Fruit fly (Drosophila melanogaster) whole organism, wandering third instar larva: ENCODE data around the gene Gr93c.
A peak's percentile ranks its signal among the peaks of the same experiment; 100 is the strongest.

Source experiments
- Abd-B ChIP-seq: fragments of >200 bp; optimal IDR thresholded peaks from 2 replicates; lab custom pipeline; 2017; ENCODE audit warnings: missing biosample characterization, missing genetic modification characterization
- CG32264 ChIP-seq: fragments of 200-800 bp; sonication (Bioruptor generic); optimal IDR thresholded peaks from 2 replicates; lab custom pipeline; 2016; ENCODE audit warnings: missing biosample characterization, missing genetic modification characterization
- CG9705 ChIP-seq: fragments of 200-800 bp; sonication (Bioruptor generic); optimal IDR thresholded peaks from 2 replicates; lab custom pipeline; 2018; ENCODE audit warnings: missing biosample characterization, mild to moderate bottlenecking, missing genetic modification characterization
- CrebA ChIP-seq: fragments of 200-800 bp; sonication (Bioruptor generic); optimal IDR thresholded peaks from 2 replicates; lab custom pipeline; 2016; ENCODE audit warnings: missing biosample characterization, mild to moderate bottlenecking, missing genetic modification characterization, borderline replicate concordance
- Dfd ChIP-seq: fragments of >200 bp; optimal IDR thresholded peaks from 2 replicates; lab custom pipeline; 2017; ENCODE audit warnings: missing biosample characterization, missing genetic modification characterization
- HLH106 ChIP-seq: fragments of 200-800 bp; optimal IDR thresholded peaks from 3 replicates; lab custom pipeline; 2019; ENCODE audit warnings: missing biosample characterization, mild to moderate bottlenecking, missing genetic modification characterization, moderate library complexity
- Hnf4 ChIP-seq: fragments of 200-800 bp; sonication (Bioruptor generic); optimal IDR thresholded peaks from 2 replicates; lab custom pipeline; 2016; ENCODE audit warnings: missing biosample characterization, mild to moderate bottlenecking, missing genetic modification characterization
- Hr78 ChIP-seq: fragments of >200 bp; optimal IDR thresholded peaks from 2 replicates; lab custom pipeline; 2017; ENCODE audit warnings: missing biosample characterization, missing genetic modification characterization
- Jra ChIP-seq: sonication (Bioruptor generic); optimal IDR thresholded peaks from 2 replicates; lab custom pipeline; 2016; ENCODE audit warnings: missing biosample characterization, missing genetic modification characterization
- Mio ChIP-seq: sonication (Bioruptor generic); optimal IDR thresholded peaks from 2 replicates; lab custom pipeline; 2016; ENCODE audit warnings: missing biosample characterization, missing genetic modification characterization
- Myc ChIP-seq: fragments of >200 bp; optimal IDR thresholded peaks from 2 replicates; lab custom pipeline; 2017
- N ChIP-seq: fragments of >200 bp; optimal IDR thresholded peaks from 2 replicates; lab custom pipeline; 2018; ENCODE audit warnings: missing biosample characterization, missing external identifiers, missing genetic modification characterization
- Rel ChIP-seq, 2 experiments: fragments of 200-800 bp; sonication (Bioruptor generic) in 1 of 2; optimal IDR thresholded peaks; 2 replicates in 1 of 2; 3 replicates in 1 of 2; lab custom pipeline; 2016 to 2019; ENCODE audit warnings: mild to moderate bottlenecking in 2 of 2, missing biosample characterization in 2 of 2, missing genetic modification characterization in 2 of 2, moderate library complexity in 1 of 2
- Sp1 ChIP-seq: fragments of 200-800 bp; sonication (Bioruptor generic); optimal IDR thresholded peaks from 3 replicates; lab custom pipeline; 2019; ENCODE audit warnings: missing biosample characterization, mild to moderate bottlenecking, missing genetic modification characterization, moderate library complexity
- br ChIP-seq: fragments of 200-800 bp; sonication (Bioruptor generic); optimal IDR thresholded peaks from 2 replicates; lab custom pipeline; 2016; ENCODE audit warnings: missing biosample characterization, missing genetic modification characterization
- brk ChIP-seq: fragments of 200-800 bp; sonication (Bioruptor generic); optimal IDR thresholded peaks from 2 replicates; lab custom pipeline; 2016; ENCODE audit warnings: missing biosample characterization, mild to moderate bottlenecking, missing genetic modification characterization
- dsf ChIP-seq: sonication (Bioruptor generic); optimal IDR thresholded peaks from 2 replicates; lab custom pipeline; 2016; ENCODE audit warnings: missing biosample characterization, missing genetic modification characterization, borderline replicate concordance
- ey ChIP-seq: fragments of 200-800 bp; sonication (Bioruptor generic); optimal IDR thresholded peaks from 2 replicates; lab custom pipeline; 2016; ENCODE audit warnings: missing biosample characterization, missing genetic modification characterization
- foxo ChIP-seq, 2 experiments: fragments of 200-800 bp; sonication (Bioruptor generic); optimal IDR thresholded peaks; 2 replicates in 1 of 2; 3 replicates in 1 of 2; lab custom pipeline; 2016 to 2017; ENCODE audit warnings: missing biosample characterization in 2 of 2, missing genetic modification characterization in 2 of 2
- fru ChIP-seq: fragments of 200-800 bp; sonication (Bioruptor generic); optimal IDR thresholded peaks from 3 replicates; lab custom pipeline; 2016; ENCODE audit warnings: missing biosample characterization, mild to moderate bottlenecking, missing genetic modification characterization
- h ChIP-seq: fragments of 200-800 bp; sonication (Bioruptor generic); optimal IDR thresholded peaks from 3 replicates; lab custom pipeline; 2016; ENCODE audit warnings: missing biosample characterization, mild to moderate bottlenecking, missing genetic modification characterization
- lola ChIP-seq: fragments of >200 bp; optimal IDR thresholded peaks from 2 replicates; lab custom pipeline; 2017; ENCODE audit warnings: missing biosample characterization, missing genetic modification characterization
- pan ChIP-seq: fragments of >200 bp; optimal IDR thresholded peaks from 2 replicates; lab custom pipeline; 2017
- psq ChIP-seq: fragments of 200-800 bp; sonication (Bioruptor generic); optimal IDR thresholded peaks from 3 replicates; lab custom pipeline; 2017; ENCODE audit warnings: missing biosample characterization, mild to moderate bottlenecking, missing genetic modification characterization, moderate library complexity
- rgr ChIP-seq: fragments of 200-800 bp; sonication (Bioruptor generic); optimal IDR thresholded peaks from 3 replicates; lab custom pipeline; 2016; ENCODE audit warnings: missing biosample characterization, mild to moderate bottlenecking, missing genetic modification characterization
- sage ChIP-seq: fragments of 200-800 bp; sonication (Bioruptor generic); optimal IDR thresholded peaks from 2 replicates; lab custom pipeline; 2016; ENCODE audit warnings: missing biosample characterization, mild to moderate bottlenecking, missing genetic modification characterization
- sv ChIP-seq: fragments of 200-800 bp; sonication (Bioruptor generic); optimal IDR thresholded peaks from 3 replicates; lab custom pipeline; 2016; ENCODE audit warnings: missing biosample characterization, missing genetic modification characterization
- woc ChIP-seq: sonication (Bioruptor generic); optimal IDR thresholded peaks from 2 replicates; lab custom pipeline; 2016; ENCODE audit warnings: missing biosample characterization, mild to moderate bottlenecking, missing genetic modification characterization

Gr93c gene

dm6 chr3R:21845165-21845564 lies at the start of gene Gr93c:
TSS of gene Gr93c (minus strand) at chr3R:21845265.
- no peak for TF ChIP-seq psq (GFP tag; lab: Kevin White, UChicago)
- no peak for TF ChIP-seq rgr
- TF ChIP-seq sv (GFP tag; lab: Kevin White, UChicago), result no peak
- no peak for TF ChIP-seq Jra
- TF ChIP-seq sage (GFP tag; lab: Kevin White, UChicago), result no peak
- TF ChIP-seq CG32264, result no peak
- TF ChIP-seq Abd-B (GFP tag; lab: Kevin White, UChicago), result no peak
- TF ChIP-seq ey (GFP tag; lab: Kevin White, UChicago), result no peak
- TF ChIP-seq brk, result no peak
- TF ChIP-seq Dfd (GFP tag; lab: Kevin White, UChicago), result no peak
- TF ChIP-seq woc, result no peak
- no peak for TF ChIP-seq lola (GFP tag; lab: Kevin White, UChicago)
- TF ChIP-seq foxo (GFP tag; optimal IDR thresholded peaks at IDR 0.05; lab: Kevin White, UChicago), result no peak
- no peak for TF ChIP-seq pan (lab: Kevin White, UChicago)

- TF ChIP-seq HLH106 (tag; lab: Kevin White, UChicago), result peak; percentile 26
- peak; percentile 12 for TF ChIP-seq h (GFP tag; lab: Kevin White, UChicago)
- peak; percentile 1 for TF ChIP-seq psq (GFP tag; lab: Kevin White, UChicago)
- TF ChIP-seq sv (GFP tag; lab: Kevin White, UChicago), result no peak
- TF ChIP-seq foxo (GFP tag; optimal IDR thresholded peaks at IDR 0.05; lab: Kevin White, UChicago), result peak in 1 of 2 experiments; percentile 22
- no peak for TF ChIP-seq br (GFP tag; lab: Kevin White, UChicago)
- peak; percentile 20 for TF ChIP-seq Sp1 (GFP tag; lab: Kevin White, UChicago)
- TF ChIP-seq, all 38 proteins: peak for 5
These were observed 48.9 kb upstream of the Gr93c start for dm6 chr3R:21893929-21894328.

- peak; percentile 19 for TF ChIP-seq Sp1 (GFP tag; lab: Kevin White, UChicago)
- TF ChIP-seq Hnf4, result no peak
- no peak for TF ChIP-seq Hr78
These were observed 47.4 kb upstream of the Gr93c start for dm6 chr3R:21892450-21892849.

- TF ChIP-seq CrebA (GFP tag; lab: Kevin White, UChicago) (no peak), Rel (GFP tag; optimal IDR thresholded peaks at IDR 0.05; lab: Kevin White, UChicago) (no peak), Rel (tag; optimal IDR thresholded peaks at IDR 0.05; lab: Kevin White, UChicago) (peak; percentile 5)
These were observed 45.7 kb upstream of the Gr93c start for dm6 chr3R:21890739-21891138.

- TF ChIP-seq fru (GFP tag; lab: Kevin White, UChicago) (peak; percentile 10), Rel (GFP tag; optimal IDR thresholded peaks at IDR 0.05; lab: Kevin White, UChicago) (no peak), Rel (tag; optimal IDR thresholded peaks at IDR 0.05; lab: Kevin White, UChicago) (peak; percentile 30), Sp1 (GFP tag; lab: Kevin White, UChicago) (no peak), h (GFP tag; lab: Kevin White, UChicago) (peak; percentile 23)
These were observed 44.9 kb upstream of the Gr93c start for dm6 chr3R:21889945-21890344.

dm6 chr3R:21888696-21889602 lies 43.9 kb upstream of the Gr93c start, which contains the start of gene CG43844:
TSS of gene CG43844 (plus strand) at chr3R:21889539.
- TF ChIP-seq dsf (GFP tag; lab: Kevin White, UChicago), result no peak
- peak in 1 of 2 experiments; percentile 35 for TF ChIP-seq foxo (GFP tag; optimal IDR thresholded peaks at IDR 0.05; lab: Kevin White, UChicago)
- TF ChIP-seq Mio (GFP tag; lab: Kevin White, UChicago), result no peak
- TF ChIP-seq Myc (lab: Kevin White, UChicago), result peak; percentile 30
- TF ChIP-seq fru (GFP tag; lab: Kevin White, UChicago), result peak; percentile 45
- TF ChIP-seq CG9705 (GFP tag; lab: Kevin White, UChicago), result no peak
- TF ChIP-seq h (GFP tag; lab: Kevin White, UChicago), result peak; percentile 0
- no peak for TF ChIP-seq Rel (GFP tag; optimal IDR thresholded peaks at IDR 0.05; lab: Kevin White, UChicago)
- no peak for TF ChIP-seq Rel (tag; optimal IDR thresholded peaks at IDR 0.05; lab: Kevin White, UChicago)
- TF ChIP-seq CG32264, result no peak
- no peak for TF ChIP-seq N (GFP tag; lab: Kevin White, UChicago)
- peak; percentile 6 for TF ChIP-seq ey (GFP tag; lab: Kevin White, UChicago)
